Worm (Caenorhabditis elegans) whole organism, early embryonic: ENCODE measurements around the gene F31B9.7.

Source experiments
- B0310.2 ChIP-seq: sonication (generic microtip); optimal IDR thresholded peaks from 2 replicates; lab custom pipeline; 2016; ENCODE audit warnings: mild to moderate bottlenecking, missing genetic modification characterization, missing compliant biosample characterization
- F13C5.2 ChIP-seq: sonication (generic microtip); optimal IDR thresholded peaks from 2 replicates; lab custom pipeline; 2017; ENCODE audit warnings: mild to moderate bottlenecking, missing genetic modification characterization, inconsistent platforms, missing compliant biosample characterization
- aly-1 ChIP-seq: sonication (generic microtip); optimal IDR thresholded peaks from 2 replicates; lab custom pipeline; 2016; ENCODE audit warnings: missing genetic modification characterization, missing compliant biosample characterization
- ama-1 ChIP-seq: fragments of 150-350 bp; optimal IDR thresholded peaks from 2 replicates; lab custom pipeline; 2014
- ceh-13 ChIP-seq: fragments of 200-800 bp; sonication (Bioruptor generic); optimal IDR thresholded peaks from 2 replicates; lab custom pipeline; 2018; ENCODE audit warnings: mild to moderate bottlenecking, missing genetic modification characterization, missing compliant biosample characterization
- ceh-36 ChIP-seq: sonication (generic microtip); optimal IDR thresholded peaks from 2 replicates; lab custom pipeline; 2016; ENCODE audit warnings: missing genetic modification characterization, inconsistent platforms, missing compliant biosample characterization
- ets-7 ChIP-seq: sonication (generic microtip); optimal IDR thresholded peaks from 2 replicates; lab custom pipeline; 2016; ENCODE audit warnings: missing genotype, missing genetic modification characterization, missing compliant biosample characterization
- flt-1 ChIP-seq: fragments of 200-800 bp; sonication (Bioruptor generic); IDR thresholded peaks from 2 replicates; pipeline ENCODE4 v1.3.6; 2022; ENCODE audit warnings: missing genetic modification characterization, missing compliant biosample characterization
- hmbx-1 ChIP-seq: sonication (generic microtip); optimal IDR thresholded peaks from 2 replicates; lab custom pipeline; 2016; ENCODE audit warnings: mild to moderate bottlenecking, missing genetic modification characterization, missing compliant biosample characterization
- hmg-4 ChIP-seq: fragments of 200-800 bp; sonication (Bioruptor generic); optimal IDR thresholded peaks from 2 replicates; lab custom pipeline; 2018; ENCODE audit warnings: mild to moderate bottlenecking, missing genetic modification characterization, missing compliant biosample characterization
- hnd-1 ChIP-seq: sonication (generic microtip); optimal IDR thresholded peaks from 2 replicates; lab custom pipeline; 2016; ENCODE audit warnings: missing genetic modification characterization, missing compliant biosample characterization
- pes-1 ChIP-seq: fragments of 200-800 bp; sonication (Bioruptor generic); IDR thresholded peaks from 2 replicates; pipeline ENCODE4 v1.3.6; 2022; ENCODE audit warnings: missing genetic modification reagents, missing genetic modification characterization, missing compliant biosample characterization
- scrt-1 ChIP-seq: fragments of 200-800 bp; sonication (Bioruptor generic); IDR thresholded peaks from 2 replicates; pipeline ENCODE4 v1.3.6; 2022; ENCODE audit warnings: missing genetic modification characterization, missing compliant biosample characterization
- sea-1 ChIP-seq: fragments of 200-800 bp; sonication (Bioruptor generic); conservative IDR thresholded peaks from 2 replicates; pipeline ENCODE4 v1.3.6; 2022; ENCODE audit warnings: missing genetic modification characterization, missing compliant biosample characterization
- tbx-11 ChIP-seq: fragments of 200-800 bp; sonication (Bioruptor generic); IDR thresholded peaks from 2 replicates; pipeline ENCODE4 v1.3.6; 2022; ENCODE audit warnings: missing genetic modification characterization, missing compliant biosample characterization
- tbx-37 ChIP-seq: fragments of 200-800 bp; sonication (Bioruptor generic); conservative IDR thresholded peaks from 2 replicates; pipeline ENCODE4 v1.3.6; 2022; ENCODE audit warnings: missing genetic modification reagents, missing genetic modification characterization, missing compliant biosample characterization
- tra-4 ChIP-seq: sonication (generic microtip); optimal IDR thresholded peaks from 2 replicates; lab custom pipeline; 2017; ENCODE audit warnings: missing genetic modification characterization, missing compliant biosample characterization

The F31B9.7 gene

DNA sequence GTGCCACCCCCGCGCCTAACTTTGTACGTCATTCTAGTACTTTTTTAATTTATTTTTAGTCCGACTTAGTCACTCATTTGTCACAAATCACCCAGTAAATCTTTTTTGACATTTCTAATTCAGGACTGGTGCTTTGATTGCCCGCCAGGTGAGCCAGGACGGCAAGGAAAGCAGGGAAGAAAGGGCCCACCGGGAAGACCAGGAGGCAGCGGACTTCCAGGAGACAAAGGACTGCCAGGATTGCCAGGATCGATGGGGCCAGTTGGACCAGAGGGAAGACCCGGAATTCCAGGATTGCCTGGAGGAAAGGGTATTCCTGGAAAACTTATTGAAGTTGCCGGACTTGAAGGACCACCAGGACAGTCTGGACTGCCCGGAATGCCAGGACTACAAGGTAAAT lies 33.6 kb downstream of the F31B9.7 start:
- TF ChIP-seq aly-1 (tag; lab: Kevin White, UChicago) (no peak), ceh-13 (GFP tag; lab: Kevin White, UChicago) (no peak), ceh-36 (tag; lab: Kevin White, UChicago) (no peak), B0310.2 (tag; lab: Kevin White, UChicago) (no peak), scrt-1 (no peak), F13C5.2 (tag; lab: Kevin White, UChicago) (no peak), tbx-37 (GFP tag; lab: Robert Waterston, UW) (no peak), tbx-11 (GFP tag; lab: Robert Waterston, UW) (no peak), ets-7 (no peak), ama-1 (lab: Kevin White, UChicago) (no peak), hmg-4 (GFP tag; lab: Kevin White, UChicago) (no peak), tra-4 (tag; lab: Kevin White, UChicago) (no peak), pes-1 (no peak), flt-1 (GFP tag; lab: Robert Waterston, UW) (no peak), sea-1 (GFP tag; lab: Robert Waterston, UW) (no peak), hnd-1 (tag; lab: Kevin White, UChicago) (no peak), hmbx-1 (tag; lab: Kevin White, UChicago) (no peak)

DNA sequence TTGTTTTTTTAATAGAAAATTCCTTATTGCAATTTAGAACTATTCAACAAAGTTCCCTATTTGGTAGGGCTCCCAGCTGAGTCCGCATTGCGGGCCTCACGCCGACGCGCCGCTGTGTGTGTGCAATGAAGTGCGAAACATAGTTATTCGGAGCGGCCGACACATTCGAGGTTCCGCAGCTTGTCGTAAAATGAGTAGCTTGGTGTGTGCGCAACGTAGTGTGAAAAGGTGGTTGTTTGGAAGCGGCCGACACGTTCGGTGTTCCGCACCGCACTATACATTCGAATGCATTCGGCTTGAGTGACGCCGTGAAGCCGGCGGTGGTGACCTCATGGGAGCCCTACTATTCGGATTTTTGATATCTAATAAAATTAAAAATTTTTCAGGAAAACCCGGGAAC lies 34.1 kb downstream of the F31B9.7 start:
- TF ChIP-seq tra-4 (tag; lab: Kevin White, UChicago) (no peak), pes-1 (no peak), tbx-37 (GFP tag; lab: Robert Waterston, UW) (no peak), ama-1 (lab: Kevin White, UChicago) (no peak), tbx-11 (GFP tag; lab: Robert Waterston, UW) (no peak), aly-1 (tag; lab: Kevin White, UChicago) (no peak), hnd-1 (tag; lab: Kevin White, UChicago) (no peak), flt-1 (GFP tag; lab: Robert Waterston, UW) (no peak)

DNA sequence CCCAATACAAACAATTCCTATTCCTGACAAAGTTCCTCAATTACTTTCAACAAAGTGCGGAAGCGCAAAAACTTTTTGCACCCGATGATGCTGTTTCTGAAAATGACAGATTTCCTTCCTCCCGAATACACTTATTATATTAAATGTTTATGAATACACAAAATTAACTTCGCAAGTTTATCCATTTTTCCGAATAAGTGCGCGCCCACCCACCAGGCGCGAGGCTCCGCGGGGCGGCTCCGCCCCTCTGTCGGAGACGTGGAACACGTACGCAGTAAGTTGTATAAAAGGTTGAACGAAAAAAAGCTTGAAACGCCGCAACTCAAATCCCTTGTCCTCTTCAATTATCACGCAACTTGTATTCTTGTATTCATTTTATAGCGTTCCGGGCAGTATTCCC lies 39.3 kb downstream of the F31B9.7 start, which contains the start of gene C09G1.5:
Gene C09G1.5, plus strand, starts transcription at position 301 of the 400 bp plus-strand sequence.
- TF ChIP-seq pes-1 (no peak), F13C5.2 (tag; lab: Kevin White, UChicago) (no peak), sea-1 (GFP tag; lab: Robert Waterston, UW) (no peak), tbx-37 (GFP tag; lab: Robert Waterston, UW) (no peak), hmg-4 (GFP tag; lab: Kevin White, UChicago) (no peak), hnd-1 (tag; lab: Kevin White, UChicago) (no peak), scrt-1 (no peak), tra-4 (tag; lab: Kevin White, UChicago) (no peak), aly-1 (tag; lab: Kevin White, UChicago) (no peak), ets-7 (no peak), ceh-13 (GFP tag; lab: Kevin White, UChicago) (no peak)
